Worm (Caenorhabditis elegans): Measurements from ENCODE around the gene ZC21.8.

ce11 chrIII:8480355-8480754 lies 39.4 kb downstream of the ZC21.8 start, which contains the start of gene F42H10.6:
- TF ChIP-seq aly-2 (tag; optimal IDR thresholded peaks at IDR 0.05): no peak
- TF ChIP-seq nhr-77 (tag; optimal IDR thresholded peaks at IDR 0.05): no peak
